Fruit fly (Drosophila melanogaster): ENCODE results near the gene Rtel1.

Gene Rtel1

DNA sequence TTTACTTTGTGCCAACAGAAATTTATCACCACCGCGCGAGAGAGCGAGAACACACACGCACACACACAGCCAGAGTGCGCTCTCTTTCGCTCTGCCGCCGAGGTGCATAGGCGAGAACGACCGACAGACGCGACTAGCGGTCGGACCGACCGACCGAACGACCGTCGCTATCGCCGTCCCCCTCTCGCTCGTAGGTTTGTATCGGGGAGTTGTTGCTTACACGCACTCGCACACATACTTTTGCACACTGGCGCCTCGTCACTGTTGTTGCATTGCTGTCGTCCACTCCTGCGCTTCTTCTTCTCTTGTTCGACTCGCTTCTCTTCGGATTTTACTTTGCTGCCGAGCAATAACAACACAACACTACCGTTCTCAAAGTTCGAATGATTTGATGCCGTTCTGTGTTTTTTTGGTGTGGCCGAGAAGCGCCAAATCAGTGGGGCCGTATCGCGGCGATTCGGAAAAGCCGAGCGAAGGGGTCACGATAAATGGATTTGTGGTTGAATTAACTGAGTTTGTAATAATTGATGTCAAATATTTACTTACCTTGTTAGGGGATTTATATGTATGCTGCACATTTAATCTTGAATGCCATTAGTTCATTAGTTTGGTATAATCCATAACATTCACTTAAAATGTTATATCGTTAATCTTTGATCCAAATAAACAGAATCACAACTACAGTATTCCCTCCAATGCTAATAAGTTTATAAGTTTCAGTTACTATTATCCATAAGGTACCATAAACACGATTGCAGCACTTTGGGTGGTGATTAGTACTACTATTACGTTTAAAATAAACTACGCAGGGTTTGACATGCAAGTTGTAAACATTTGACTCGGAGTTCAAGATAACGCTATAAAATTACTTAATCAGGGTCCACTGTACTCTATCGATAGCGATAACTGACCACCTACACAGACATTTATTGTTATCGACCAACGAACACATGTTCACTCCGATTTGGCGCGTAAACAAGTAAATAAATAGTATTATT is at the start of gene Rtel1, which contains the start of gene IntS6 (continued):
- TF ChIP-seq chif (GFP tag; optimal IDR thresholded peaks at IDR 0.05) (peak; percentile 87 to 93), gsb-n (tag; optimal IDR thresholded peaks at IDR 0.05) (peak; percentile 76), ci (GFP tag; IDR thresholded peaks at IDR 0.05) (peak; percentile 88), gce (GFP tag; IDR thresholded peaks at IDR 0.05) (peak; percentile 76; the same call in 1 of the 3 replicates), odd (GFP tag; optimal IDR thresholded peaks at IDR 0.05) (peak; percentile 75), bab2 (GFP tag; optimal IDR thresholded peaks at IDR 0.05) (peak; percentile 93), tin (GFP tag; optimal IDR thresholded peaks at IDR 0.05) (peak; percentile 89), CG12659 (GFP tag; optimal IDR thresholded peaks at IDR 0.05) (peak; percentile 91)

DNA sequence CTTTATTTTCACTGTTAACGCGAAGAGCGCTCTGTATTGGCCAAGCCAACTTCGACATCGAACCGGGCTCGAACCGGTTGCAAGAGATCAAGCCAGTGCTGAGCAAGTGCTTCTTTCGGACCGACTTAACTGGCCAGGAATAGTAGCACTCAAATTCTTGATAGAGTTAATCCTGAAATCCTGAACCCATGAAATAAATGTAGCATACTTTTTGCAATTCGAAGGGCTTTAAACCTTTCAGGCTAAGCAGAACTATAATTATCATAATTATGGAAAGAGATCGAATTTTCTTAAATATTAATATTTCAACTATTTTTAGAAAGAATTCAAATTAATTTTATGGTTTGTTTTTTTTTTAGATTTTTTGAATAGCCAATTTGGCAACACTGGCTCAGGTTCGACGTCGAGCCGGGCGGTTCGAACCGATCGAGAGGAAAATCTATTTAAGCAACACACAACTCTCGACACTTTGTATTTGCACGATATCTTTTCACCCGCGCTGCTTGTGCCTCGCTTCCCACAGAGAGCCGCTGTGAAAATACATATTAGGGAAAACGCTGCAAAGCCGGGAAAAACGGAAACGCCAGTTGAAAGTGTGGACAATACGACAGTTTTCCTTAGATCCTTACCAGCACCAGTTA is 49.3 kb upstream of the Rtel1 start, which contains the start of gene AdamTS-B:
Gene AdamTS-B, plus strand, starts transcription at position 471 of the 641 bp plus-strand sequence.
- TF ChIP-seq Chrac-16 (GFP tag; optimal IDR thresholded peaks at IDR 0.05) = peak; percentile 24
- no peak for TF ChIP-seq Neu2 (GFP tag; optimal IDR thresholded peaks at IDR 0.05; ENCODE audit: borderline replicate concordance)
- TF ChIP-seq Oli (tag; optimal IDR thresholded peaks at IDR 0.05) = peak; percentile 52
- peak; percentile 39; the same call in 1 of the 2 replicates for TF ChIP-seq E2f2 (GFP tag; IDR thresholded peaks at IDR 0.05)
- no peak for TF ChIP-seq cwo (GFP tag; optimal IDR thresholded peaks at IDR 0.05)
- TF ChIP-seq Dll (GFP tag; IDR thresholded peaks at IDR 0.05; ENCODE audit: partially characterized antibody) = no peak
- TF ChIP-seq wdn (GFP tag; IDR thresholded peaks at IDR 0.05) = no peak
- no peak for TF ChIP-seq zfh2 (GFP tag; optimal IDR thresholded peaks at IDR 0.05)
- peak; percentile 1 for TF ChIP-seq CG12942 (GFP tag; optimal IDR thresholded peaks at IDR 0.05)
- TF ChIP-seq CG4404 (GFP tag; IDR thresholded peaks at IDR 0.05) = no peak
- no peak for TF ChIP-seq CG6254 (GFP tag; optimal IDR thresholded peaks at IDR 0.05)
- TF ChIP-seq Nf-YA (GFP tag; IDR thresholded peaks at IDR 0.05) = no peak
- peak; percentile 69 for TF ChIP-seq CoRest (tag; optimal IDR thresholded peaks at IDR 0.05)
- peak; percentile 42 for TF ChIP-seq CG18262 (tag; optimal IDR thresholded peaks at IDR 0.05)
- peak; percentile 45; the same call in 1 of the 2 replicates for TF ChIP-seq CG32532 (GFP tag; IDR thresholded peaks at IDR 0.05)
- peak; percentile 25 for TF ChIP-seq gcm (GFP tag; optimal IDR thresholded peaks at IDR 0.05)
- no peak for TF ChIP-seq CG13624 (GFP tag; optimal IDR thresholded peaks at IDR 0.05)
- no peak for TF ChIP-seq sim (GFP tag; IDR thresholded peaks at IDR 0.05)
- no peak for TF ChIP-seq CG14965 (GFP tag; optimal IDR thresholded peaks at IDR 0.05; ENCODE audit: borderline replicate concordance)
- no peak for TF ChIP-seq Poxn (GFP tag; IDR thresholded peaks at IDR 0.05)
- no peak for TF ChIP-seq Adf1 (GFP tag; IDR thresholded peaks at IDR 0.05)
- TF ChIP-seq CG7839 (tag; optimal IDR thresholded peaks at IDR 0.05) = peak; percentile 53
- TF ChIP-seq Fer1 (GFP tag; optimal IDR thresholded peaks at IDR 0.05) = peak; percentile 59
- TF ChIP-seq Xbp1 (GFP tag; optimal IDR thresholded peaks at IDR 0.05) = peak; percentile 41
- TF ChIP-seq cas (GFP tag; IDR thresholded peaks at IDR 0.05) = no peak
- TF ChIP-seq CG6813 (GFP tag; optimal IDR thresholded peaks at IDR 0.05) = no peak
- peak; percentile 14 for TF ChIP-seq CG18619 (GFP tag; optimal IDR thresholded peaks at IDR 0.05)
- TF ChIP-seq HmgZ (tag; optimal IDR thresholded peaks at IDR 0.05) = no peak
- TF ChIP-seq CG1832 (GFP tag; optimal IDR thresholded peaks at IDR 0.05) = no peak
- TF ChIP-seq CG2202 (tag; optimal IDR thresholded peaks at IDR 0.05) = peak; percentile 3
- TF ChIP-seq scrt (GFP tag; optimal IDR thresholded peaks at IDR 0.05) = no peak
- TF ChIP-seq CG2116 (GFP tag; optimal IDR thresholded peaks at IDR 0.05) = peak; percentile 21
- no peak for TF ChIP-seq CG3995 (GFP tag; optimal IDR thresholded peaks at IDR 0.05)
- TF ChIP-seq dmrt99B (tag; optimal IDR thresholded peaks at IDR 0.05) = peak; percentile 65
- no peak for TF ChIP-seq CG9437 (GFP tag; optimal IDR thresholded peaks at IDR 0.05)
- TF ChIP-seq exex (tag; optimal IDR thresholded peaks at IDR 0.05) = no peak
- TF ChIP-seq CG17328 (GFP tag; IDR thresholded peaks at IDR 0.05) = peak; percentile 13; the same call in 1 of the 2 replicates
- no peak for TF ChIP-seq CG4617 (GFP tag; optimal IDR thresholded peaks at IDR 0.05; ENCODE audit: borderline replicate concordance)

Measured in whole organism, embryonic.